Worm (Caenorhabditis elegans) whole organism, midembryonic: Measurements from ENCODE around the gene T02B11.8.
A peak's percentile ranks its signal among the peaks of the same experiment; 100 is the strongest.

Source experiments
- T22C8.4 ChIP-seq: fragments of 200-800 bp; sonication (Bioruptor generic); IDR thresholded peaks from 2 replicates; pipeline ENCODE4 v1.3.6; 2022; ENCODE audit warnings: missing genetic modification characterization, missing compliant biosample characterization
- cog-1 ChIP-seq: sonication (generic microtip); optimal IDR thresholded peaks from 2 replicates; lab custom pipeline; 2016; ENCODE audit warnings: missing genetic modification characterization, missing compliant biosample characterization
- flt-1 ChIP-seq: fragments of 200-800 bp; sonication (Bioruptor generic); IDR thresholded peaks from 2 replicates; pipeline ENCODE4 v1.3.6; 2022; ENCODE audit warnings: missing genetic modification characterization, missing compliant biosample characterization
- med-1 ChIP-seq: sonication (generic microtip); optimal IDR thresholded peaks from 2 replicates; lab custom pipeline; 2017; ENCODE audit warnings: missing genetic modification characterization, mild to moderate bottlenecking, missing compliant biosample characterization, antibody characterized with exemption, missing genetic modification reagents; ENCODE audit not compliant: insufficient read depth
- ref-1 ChIP-seq: fragments of 200-800 bp; sonication (Bioruptor generic); conservative IDR thresholded peaks from 2 replicates; pipeline ENCODE4 v1.3.6; 2022; ENCODE audit warnings: missing genetic modification reagents, missing genetic modification characterization, missing compliant biosample characterization
- tab-1 ChIP-seq: fragments of 200-800 bp; sonication (Bioruptor generic); IDR thresholded peaks from 2 replicates; pipeline ENCODE4 v1.3.6; 2022; ENCODE audit warnings: missing genetic modification characterization, missing compliant biosample characterization
- ztf-23 ChIP-seq: fragments of 200-800 bp; sonication (Bioruptor generic); IDR thresholded peaks from 2 replicates; pipeline ENCODE4 v1.3.6; 2022; ENCODE audit warnings: missing genetic modification reagents, missing genetic modification characterization, missing compliant biosample characterization
- ztf-29 ChIP-seq: fragments of 200-800 bp; sonication (Bioruptor generic); IDR thresholded peaks from 2 replicates; pipeline ENCODE4 v1.3.6; 2022; ENCODE audit warnings: missing genetic modification reagents, missing genetic modification characterization, missing compliant biosample characterization

DNA sequence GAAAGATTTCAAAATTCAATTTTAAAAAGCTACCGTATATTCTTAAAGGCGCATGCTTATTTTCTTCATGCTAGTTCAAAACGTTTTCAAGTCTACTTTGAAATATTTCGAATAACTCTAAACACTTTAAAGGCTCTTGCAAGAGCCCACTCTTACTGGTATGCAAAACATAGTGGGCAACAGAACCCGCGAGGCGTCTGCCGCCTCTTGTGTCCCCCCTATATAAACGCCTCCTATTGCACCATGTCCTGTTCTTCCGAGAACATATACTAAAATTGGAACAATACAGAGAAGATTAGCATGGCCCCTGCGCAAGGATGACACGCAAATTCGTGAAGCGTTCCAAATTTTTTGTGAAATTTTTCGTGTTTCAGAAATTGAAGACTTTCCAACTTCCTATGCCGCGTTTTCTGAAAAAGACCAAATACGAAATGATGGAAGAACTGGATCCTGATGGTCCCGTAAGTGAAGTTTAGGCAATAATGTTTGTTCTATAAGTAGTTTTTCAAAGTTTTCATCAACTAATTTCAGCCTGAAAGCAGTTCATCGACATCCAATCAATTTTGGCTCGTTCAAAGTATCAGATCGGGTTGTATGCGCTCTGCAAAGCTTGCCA, 19.5 kb downstream of the T02B11.8 start:
- TF ChIP-seq ref-1 (GFP tag; lab: Robert Waterston, UW): no peak; the same call in 1 of the 2 replicates
- TF ChIP-seq cog-1: no peak
- 0 out of 2 replicates have a peak, but pooled peaks have one; percentile 49 for TF ChIP-seq flt-1 (GFP tag; lab: Robert Waterston, UW)
- TF ChIP-seq tab-1 (GFP tag; lab: Robert Waterston, UW): no peak
- no peak for TF ChIP-seq ztf-23
- TF ChIP-seq ztf-29 (GFP tag; lab: Robert Waterston, UW): 0 out of 2 replicates have a peak, but pooled peaks have one; percentile 17
- TF ChIP-seq T22C8.4 (GFP tag; lab: Robert Waterston, UW): no peak
- TF ChIP-seq med-1 (GFP tag; lab: Kevin White, UChicago): no peak
